Worm (Caenorhabditis elegans) whole organism, dauer: Measurements from ENCODE around the gene F59A6.13.

Source experiments
- unc-62 ChIP-seq: sonication (generic microtip); optimal IDR thresholded peaks from 2 replicates; lab custom pipeline; 2017; ENCODE audit warnings: missing biosample characterization, missing genetic modification reagents, missing genetic modification characterization

Gene F59A6.13

DNA sequence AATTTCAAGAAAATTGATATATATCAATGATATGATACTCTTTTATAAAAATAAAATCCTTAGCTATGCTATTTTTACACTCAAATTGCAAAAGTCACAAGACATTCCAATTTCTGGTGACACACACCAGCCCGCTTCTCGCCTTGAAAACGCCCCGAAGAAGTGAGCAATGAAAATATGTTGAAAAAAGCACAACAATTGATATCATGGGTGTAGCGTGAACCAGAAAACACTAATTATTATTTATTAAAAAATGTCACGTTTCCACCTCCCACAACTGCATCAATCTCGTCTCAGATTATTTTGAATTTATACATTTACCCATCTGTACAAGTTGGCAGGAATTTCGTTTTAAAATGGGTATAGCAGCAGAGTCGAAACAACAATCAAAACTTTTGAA lies 17.8 kb upstream of the F59A6.13 start, which contains the start of gene F59A6.4:
Gene F59A6.4, plus strand, starts transcription at position 301 of the 400 bp plus-strand sequence.
- TF ChIP-seq unc-62 (GFP tag; lab: Kevin White, UChicago), result no peak

DNA sequence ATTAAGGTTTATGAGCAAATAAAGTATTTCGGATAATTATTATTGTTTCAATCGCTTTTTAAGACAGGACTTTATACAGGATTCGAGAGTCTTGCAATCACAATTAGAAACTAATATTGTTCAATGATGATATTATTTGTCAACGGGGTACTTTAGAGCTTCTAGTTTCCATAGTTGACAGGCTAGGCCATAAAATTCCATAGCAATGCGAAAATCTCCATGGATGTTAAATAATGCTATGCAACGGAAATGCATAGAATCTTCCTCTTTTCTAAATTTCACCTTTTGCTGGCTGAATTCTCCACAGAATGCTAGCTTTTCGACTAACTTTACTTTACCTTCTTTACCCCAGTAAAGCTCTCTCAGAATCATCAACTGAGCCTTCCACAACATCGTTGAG lies 14.6 kb upstream of the F59A6.13 start, which contains the start of gene F59A6.3:
Gene F59A6.3, plus strand, starts transcription at position 301 of the 400 bp plus-strand sequence.
- no peak for TF ChIP-seq unc-62 (GFP tag; lab: Kevin White, UChicago)

ce11 chrII:5011978-5012377 lies 10.6 kb upstream of the F59A6.13 start, which contains the start of gene F59A6.12:
Gene F59A6.12 (minus strand): TSS chrII:5012078.
- TF ChIP-seq unc-62 (GFP tag; lab: Kevin White, UChicago), result no peak

ce11 chrII:5014399-5014798 lies 8.2 kb upstream of the F59A6.13 start, which contains the start of gene F59A6.2:
Gene F59A6.2 (plus strand): TSS chrII:5014699.
- no peak for TF ChIP-seq unc-62 (GFP tag; lab: Kevin White, UChicago)

ce11 chrII:5016144-5016543 lies 6.5 kb upstream of the F59A6.13 start:
- no peak for TF ChIP-seq unc-62 (GFP tag; lab: Kevin White, UChicago)

- no peak for TF ChIP-seq unc-62 (GFP tag; lab: Kevin White, UChicago)
Measured at ce11 chrII:5016977-5017585, 5.5 kb upstream of the F59A6.13 start.

- TF ChIP-seq unc-62 (GFP tag; lab: Kevin White, UChicago), result no peak
Measured at ce11 chrII:5018578-5018977, 4.0 kb upstream of the F59A6.13 start.

ce11 chrII:5019389-5020108 lies 3.1 kb upstream of the F59A6.13 start:
- no peak for TF ChIP-seq unc-62 (GFP tag; lab: Kevin White, UChicago)

ce11 chrII:5020513-5021081 lies 2.0 kb upstream of the F59A6.13 start:
- TF ChIP-seq unc-62 (GFP tag; lab: Kevin White, UChicago), result no peak

DNA sequence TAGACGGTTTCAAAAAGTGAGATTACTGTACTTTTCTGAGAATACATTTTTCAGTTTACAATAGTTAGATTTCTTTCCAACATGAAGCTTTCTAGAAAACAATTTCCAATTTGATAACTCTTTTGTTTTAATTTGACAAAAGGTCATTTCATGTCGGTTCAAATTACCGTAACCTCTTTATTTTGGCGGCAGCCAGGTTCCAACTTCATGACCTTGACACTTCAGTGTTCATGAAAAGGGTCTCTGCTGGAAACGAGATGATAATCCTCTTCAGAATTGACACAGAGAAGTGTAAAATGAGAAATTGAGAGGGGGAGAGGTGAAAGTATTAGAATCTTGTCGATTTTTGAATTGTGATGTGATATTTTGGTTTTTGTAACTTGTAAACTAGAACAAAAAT lies 1.1 kb upstream of the F59A6.13 start:
- no peak for TF ChIP-seq unc-62 (GFP tag; lab: Kevin White, UChicago)

- TF ChIP-seq unc-62 (GFP tag; lab: Kevin White, UChicago), result no peak
Measured at ce11 chrII:5027952-5028351, 5.3 kb downstream of the F59A6.13 start.

DNA sequence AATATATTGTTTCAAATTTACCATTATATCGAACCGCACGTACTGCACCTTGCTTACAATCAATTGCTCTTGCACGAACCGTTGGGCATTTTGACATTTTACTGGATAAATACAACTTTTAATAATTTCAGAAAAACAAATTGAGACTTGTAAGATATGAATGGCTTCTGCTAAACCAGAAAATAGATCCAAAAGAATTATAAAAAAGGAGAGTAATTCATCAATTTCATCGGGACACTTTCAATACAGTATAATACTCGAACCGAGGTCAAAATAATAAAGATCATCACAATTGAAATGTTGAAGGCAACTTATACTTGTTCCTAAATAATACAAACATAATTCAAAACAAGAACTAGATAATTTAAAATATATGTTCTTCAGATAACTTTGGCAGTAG lies 9.0 kb downstream of the F59A6.13 start, which contains the start of gene wdr-83:
Gene wdr-83, minus strand, starts transcription at position 101 of the 400 bp plus-strand sequence.
- TF ChIP-seq unc-62 (GFP tag; lab: Kevin White, UChicago), result no peak

DNA sequence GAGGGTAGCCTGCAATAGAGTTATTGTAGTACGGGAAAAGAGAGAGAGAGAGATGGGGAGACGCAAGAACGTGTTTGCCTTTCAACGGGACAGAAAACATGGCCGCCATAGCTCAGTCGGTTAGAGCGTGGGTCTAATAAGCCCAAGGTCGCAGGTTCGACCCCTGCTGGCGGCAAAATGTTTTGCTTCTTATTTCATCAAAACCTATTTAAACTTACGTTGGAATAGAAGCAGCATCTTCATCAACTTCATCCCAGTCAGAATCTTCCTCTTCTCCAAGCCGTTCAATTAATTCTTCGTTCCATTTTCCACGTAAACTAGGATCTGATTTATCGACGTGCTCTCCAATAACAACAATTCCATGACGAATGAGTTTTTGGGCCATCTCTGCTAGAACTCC lies 10.1 kb downstream of the F59A6.13 start:
- no peak for TF ChIP-seq unc-62 (GFP tag; lab: Kevin White, UChicago)

- no peak for TF ChIP-seq unc-62 (GFP tag; lab: Kevin White, UChicago)
Measured at ce11 chrII:5033935-5034334, 11.3 kb downstream of the F59A6.13 start, which contains the start of gene F33G12.3. Gene F33G12.3 (minus strand): TSS chrII:5034035.

- no peak for TF ChIP-seq unc-62 (GFP tag; lab: Kevin White, UChicago)
Measured at ce11 chrII:5036128-5036527, 13.5 kb downstream of the F59A6.13 start, which contains the start of gene lrr-1. Gene lrr-1 (minus strand): TSS chrII:5036439.

ce11 chrII:5039912-5040311 lies 17.3 kb downstream of the F59A6.13 start, which contains the start of gene golg-2:
Gene golg-2 (minus strand): TSS chrII:5040091.
- TF ChIP-seq unc-62 (GFP tag; lab: Kevin White, UChicago), result no peak
